Fruit fly (Drosophila melanogaster) S2 (cell line): ENCODE measurements around the gene CCDC53.

Experiments used
- CG8478 ChIP-seq: fragments of >200 bp; optimal IDR thresholded peaks from 2 replicates; lab custom pipeline; 2018
- CTCF ChIP-seq, 2 experiments: fragments of >200 bp; optimal IDR thresholded peaks; 2 replicates each; lab custom pipeline; 2018

DNA sequence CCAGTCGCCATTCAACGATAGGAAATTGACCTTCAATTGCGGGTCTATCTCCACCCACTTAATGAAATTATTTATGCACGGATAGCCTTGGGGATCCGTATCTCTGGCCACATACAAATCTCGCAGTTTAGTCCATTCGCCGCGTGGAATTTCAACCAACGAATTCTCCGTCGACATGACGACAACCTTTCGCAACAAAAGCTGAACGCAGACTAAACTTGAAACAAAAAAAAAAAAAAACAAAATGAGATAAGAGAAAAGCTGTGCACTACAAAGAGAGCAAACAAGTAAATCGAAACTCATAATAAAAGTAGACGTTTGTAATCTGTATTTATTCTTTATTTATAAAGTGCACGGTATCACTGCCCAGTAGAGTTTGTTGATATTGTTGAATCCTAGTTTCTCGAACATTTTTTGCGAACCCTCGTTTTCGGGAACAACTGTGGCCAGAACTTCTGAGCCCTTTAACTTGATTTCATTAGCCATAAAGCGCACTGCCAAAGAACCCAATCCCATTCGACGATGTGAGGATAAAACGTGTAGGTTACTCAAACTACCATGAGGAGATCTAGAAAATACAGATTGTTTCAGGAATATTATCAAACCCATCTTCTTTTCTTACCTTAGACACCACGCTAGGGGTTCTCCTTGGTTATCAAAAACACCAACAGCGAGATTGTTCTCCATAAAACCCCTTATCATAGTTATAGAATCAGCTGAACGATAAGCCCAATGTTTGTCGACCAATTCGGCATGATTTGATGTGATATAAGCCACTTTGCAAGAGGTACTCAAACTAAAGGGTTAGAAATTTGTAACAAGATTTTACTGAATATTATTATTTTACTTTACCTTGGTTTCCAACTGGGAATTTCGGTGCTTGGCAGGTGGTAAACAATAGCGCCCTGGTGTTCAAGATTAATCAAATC, 31.4 kb upstream of the CCDC53 start, which contains the start of gene CG12560:
- no peak for TF ChIP-seq CG8478 (lab: Kevin White, UChicago)
- TF ChIP-seq CTCF (optimal IDR thresholded peaks at IDR 0.05; lab: Kevin White, UChicago), result no peak
